Fruit fly (Drosophila melanogaster): ENCODE data around the gene Mst84B.

- TF ChIP-seq Myc (optimal IDR thresholded peaks at IDR 0.05) (no peak), Hr78 (GFP tag; optimal IDR thresholded peaks at IDR 0.05) (no peak), tai (GFP tag; optimal IDR thresholded peaks at IDR 0.05) (no peak), h (GFP tag; optimal IDR thresholded peaks at IDR 0.05) (no peak), Vsx2 (GFP tag; optimal IDR thresholded peaks at IDR 0.05; ENCODE audit: partially characterized antibody) (no peak), sv (GFP tag; optimal IDR thresholded peaks at IDR 0.05) (no peak)
These were observed 4.0 kb upstream of the Mst84B start for dm6 chr3R:7058017-7058416.

Data from whole organism, wandering third instar larva.